Fruit fly (Drosophila melanogaster) whole organism, embryonic: Measurements from ENCODE around the gene mEFG1.
A peak's percentile ranks its signal among the peaks of the same experiment; 100 is the strongest.

Source experiments
- Blimp-1 ChIP-seq: fragments of 200-800 bp; sonication (Bioruptor generic); optimal IDR thresholded peaks from 3 replicates; lab custom pipeline; 2018; ENCODE audit warnings: missing biosample characterization, missing genetic modification characterization, mild to moderate bottlenecking, moderate library complexity, missing genetic modification reagents
- CG10147 ChIP-seq: fragments of 200-800 bp; sonication (Bioruptor generic); optimal IDR thresholded peaks from 2 replicates; lab custom pipeline; 2019; ENCODE audit warnings: missing biosample characterization, mild to moderate bottlenecking, missing genetic modification characterization, moderate library complexity
- CG10979 ChIP-seq: fragments of 200-800 bp; sonication (Bioruptor generic); optimal IDR thresholded peaks from 2 replicates; lab custom pipeline; 2018; ENCODE audit warnings: missing biosample characterization, mild to moderate bottlenecking, missing genetic modification characterization, moderate library complexity
- CG12236 ChIP-seq: fragments of 200-800 bp; sonication (Bioruptor generic); optimal IDR thresholded peaks from 2 replicates; lab custom pipeline; 2016; ENCODE audit warnings: missing biosample characterization, missing genetic modification characterization
- CG12659 ChIP-seq: fragments of 200-800 bp; sonication (Bioruptor generic); optimal IDR thresholded peaks from 3 replicates; lab custom pipeline; 2017; ENCODE audit warnings: mild to moderate bottlenecking, missing biosample characterization, missing genetic modification reagents, missing genetic modification characterization
- CG1529 ChIP-seq: fragments of 200-800 bp; sonication (Bioruptor generic); optimal IDR thresholded peaks from 3 replicates; lab custom pipeline; 2018; ENCODE audit warnings: missing biosample characterization, missing genetic modification characterization
- CG30020 ChIP-seq: fragments of 200-800 bp; optimal IDR thresholded peaks from 2 replicates; lab custom pipeline; 2019; ENCODE audit warnings: missing biosample characterization, mild to moderate bottlenecking, missing genetic modification characterization, moderate library complexity
- CG4404 ChIP-seq: fragments of 200-800 bp; sonication (Bioruptor generic); IDR thresholded peaks from 2 replicates; pipeline ENCODE4 v1.3.6; 2022; ENCODE audit warnings: missing biosample characterization, missing genetic modification characterization
- CG6175 ChIP-seq: fragments of 200-800 bp; sonication (Bioruptor generic); IDR thresholded peaks from 3 replicates; pipeline ENCODE4 v1.3.6; 2022; ENCODE audit warnings: missing biosample characterization, missing genetic modification characterization
- CG6683 ChIP-seq: fragments of 200-800 bp; sonication (Bioruptor generic); optimal IDR thresholded peaks from 2 replicates; lab custom pipeline; 2017; ENCODE audit warnings: missing biosample characterization, mild to moderate bottlenecking, missing genetic modification characterization, missing genetic modification reagents
- CG6765 ChIP-seq: fragments of 200-800 bp; sonication (Bioruptor generic); optimal IDR thresholded peaks from 3 replicates; lab custom pipeline; 2017; ENCODE audit warnings: missing biosample characterization, mild to moderate bottlenecking, missing genetic modification characterization
- CG7271 ChIP-seq: fragments of 200-800 bp; sonication (Bioruptor generic); optimal IDR thresholded peaks from 2 replicates; lab custom pipeline; 2018; ENCODE audit warnings: missing biosample characterization, mild to moderate bottlenecking, missing genetic modification characterization, moderate library complexity
- CG7357 ChIP-seq: fragments of 200-800 bp; sonication (Bioruptor generic); IDR thresholded peaks from 3 replicates; pipeline ENCODE4 v1.3.6; 2022; ENCODE audit warnings: missing biosample characterization, missing genetic modification characterization
- CG8089 ChIP-seq: fragments of 200-800 bp; sonication (Bioruptor generic); optimal IDR thresholded peaks from 3 replicates; lab custom pipeline; 2016; ENCODE audit warnings: missing biosample characterization, missing genetic modification characterization
- CG9876 ChIP-seq: fragments of 200-800 bp; sonication (Bioruptor generic); optimal IDR thresholded peaks from 2 replicates; lab custom pipeline; 2016; ENCODE audit warnings: missing biosample characterization, missing genetic modification characterization
- CTCF ChIP-seq: fragments of 200-800 bp; sonication (Bioruptor generic); optimal IDR thresholded peaks from 2 replicates; lab custom pipeline; 2017; ENCODE audit warnings: missing biosample characterization, mild to moderate bottlenecking, missing genetic modification characterization, moderate library complexity
- CoRest ChIP-seq: fragments of 200-800 bp; sonication (Bioruptor generic); optimal IDR thresholded peaks from 3 replicates; lab custom pipeline; 2018; ENCODE audit warnings: missing biosample characterization, mild to moderate bottlenecking, missing genetic modification characterization, moderate library complexity
- Dp ChIP-seq: fragments of 200-800 bp; sonication (Bioruptor generic); optimal IDR thresholded peaks from 2 replicates; lab custom pipeline; 2018; ENCODE audit warnings: missing biosample characterization, mild to moderate bottlenecking, missing genetic modification characterization, moderate library complexity
- E2f1 ChIP-seq: fragments of 200-800 bp; sonication (Bioruptor generic); IDR thresholded peaks from 2 replicates; pipeline ENCODE4 v1.3.6; 2022; ENCODE audit warnings: missing biosample characterization, missing genetic modification characterization
- Eip74EF ChIP-seq, 2 experiments: fragments of 200-800 bp in 1 of 2; fragments of >200 bp in 1 of 2; sonication (Bioruptor generic) in 1 of 2; optimal IDR thresholded peaks; 2 replicates each; lab custom pipeline; 2017 to 2019; ENCODE audit warnings: missing biosample characterization in 2 of 2, missing genetic modification characterization in 2 of 2, mild to moderate bottlenecking in 1 of 2, moderate library complexity in 1 of 2
- Ets65A ChIP-seq: fragments of 200-800 bp; sonication (Bioruptor generic); peaks from one replicate; lab custom pipeline; 2016; ENCODE audit warnings: missing biosample characterization, missing genetic modification characterization
- Ets97D ChIP-seq: fragments of 200-800 bp; sonication (Bioruptor generic); optimal IDR thresholded peaks from 3 replicates; lab custom pipeline; 2016; ENCODE audit warnings: missing biosample characterization, missing genetic modification characterization
- HLHmδ ChIP-seq: fragments of 200-800 bp; sonication (Bioruptor generic); optimal IDR thresholded peaks from 2 replicates; lab custom pipeline; 2018; ENCODE audit warnings: missing biosample characterization, mild to moderate bottlenecking, missing genetic modification characterization, moderate library complexity
- Hey ChIP-seq: fragments of 200-800 bp; sonication (Bioruptor generic); optimal IDR thresholded peaks from 3 replicates; lab custom pipeline; 2018; ENCODE audit warnings: missing biosample characterization, mild to moderate bottlenecking, missing genetic modification characterization
- Max ChIP-seq: fragments of 200-800 bp; sonication (Bioruptor generic); optimal IDR thresholded peaks from 2 replicates; lab custom pipeline; 2016; ENCODE audit warnings: missing biosample characterization, mild to moderate bottlenecking, missing genetic modification characterization
- NfI ChIP-seq: fragments of 200-800 bp; sonication (Bioruptor generic); optimal IDR thresholded peaks from 3 replicates; lab custom pipeline; 2018; ENCODE audit warnings: missing biosample characterization, mild to moderate bottlenecking, missing genetic modification characterization, moderate library complexity
- Sox102F ChIP-seq: fragments of 200-800 bp; sonication (Bioruptor generic); optimal IDR thresholded peaks from 2 replicates; lab custom pipeline; 2018; ENCODE audit warnings: missing biosample characterization, mild to moderate bottlenecking, missing genetic modification characterization, moderate library complexity
- Usf ChIP-seq: fragments of 200-800 bp; sonication (Bioruptor generic); optimal IDR thresholded peaks from 2 replicates; lab custom pipeline; 2017; ENCODE audit warnings: missing genotype, missing biosample characterization, missing genetic modification characterization
- cato ChIP-seq: fragments of 200-800 bp; sonication (Bioruptor generic); optimal IDR thresholded peaks from 2 replicates; lab custom pipeline; 2016; ENCODE audit warnings: missing biosample characterization, missing genetic modification characterization, borderline replicate concordance
- cg ChIP-seq: fragments of 200-800 bp; sonication (Bioruptor generic); optimal IDR thresholded peaks from 3 replicates; lab custom pipeline; 2019; ENCODE audit warnings: missing biosample characterization, mild to moderate bottlenecking, missing genetic modification characterization, moderate library complexity
- gem ChIP-seq: fragments of 200-800 bp; sonication (Bioruptor generic); optimal IDR thresholded peaks from 2 replicates; lab custom pipeline; 2019; ENCODE audit warnings: missing biosample characterization, mild to moderate bottlenecking, missing genetic modification characterization, moderate library complexity
- gfzf ChIP-seq: fragments of 200-800 bp; sonication (Bioruptor generic); optimal IDR thresholded peaks from 2 replicates; lab custom pipeline; 2016; ENCODE audit warnings: missing biosample characterization, mild to moderate bottlenecking, missing genetic modification characterization, moderate library complexity
- gro ChIP-seq: fragments of 200-800 bp; sonication (Bioruptor generic); optimal IDR thresholded peaks from 2 replicates; lab custom pipeline; 2016; ENCODE audit warnings: missing biosample characterization, missing genetic modification characterization
- inv ChIP-seq: fragments of 200-800 bp; sonication (Bioruptor generic); IDR thresholded peaks from 2 replicates; pipeline ENCODE4 v1.3.6; 2022; ENCODE audit warnings: missing biosample characterization, missing genetic modification characterization; ENCODE audit not compliant: partially characterized antibody
- mam ChIP-seq: fragments of 200-800 bp; sonication (Bioruptor generic); optimal IDR thresholded peaks from 3 replicates; lab custom pipeline; 2016; ENCODE audit warnings: missing biosample characterization, missing genetic modification characterization
- nerfin-1 ChIP-seq: fragments of 200-800 bp; sonication (Bioruptor generic); optimal IDR thresholded peaks from 3 replicates; lab custom pipeline; 2019; ENCODE audit warnings: missing biosample characterization, mild to moderate bottlenecking, missing genetic modification characterization, moderate library complexity
- otp ChIP-seq: fragments of 200-800 bp; sonication (Bioruptor generic); IDR thresholded peaks from 3 replicates; pipeline ENCODE4, ENCODE4 v1.3.6; 2022; ENCODE audit warnings: missing biosample characterization, missing genetic modification characterization
- phol ChIP-seq: fragments of 200-800 bp; sonication (Bioruptor generic); optimal IDR thresholded peaks from 3 replicates; lab custom pipeline; 2018; ENCODE audit warnings: missing biosample characterization, mild to moderate bottlenecking, missing genetic modification characterization, moderate library complexity
- prd ChIP-seq, 3 experiments: fragments of >200 bp in 2 of 3; fragments of 200-800 bp in 1 of 3; sonication (Bioruptor generic) in 1 of 3; optimal IDR thresholded peaks in 2 of 3; IDR thresholded peaks in 1 of 3; 2 replicates in 2 of 3; 3 replicates in 1 of 3; pipeline versions ENCODE4 v1.3.6 to Lab custom; 2017 to 2022; ENCODE audit warnings: missing biosample characterization in 1 of 3, missing genetic modification characterization in 1 of 3
- salm ChIP-seq: fragments of 200-800 bp; sonication (Bioruptor generic); optimal IDR thresholded peaks from 2 replicates; lab custom pipeline; 2018; ENCODE audit warnings: missing biosample characterization, mild to moderate bottlenecking, missing genetic modification characterization
- sens ChIP-seq: fragments of 200-800 bp; sonication (Bioruptor generic); peaks from one replicate; lab custom pipeline; 2016; ENCODE audit warnings: missing biosample characterization, missing genetic modification characterization
- trem ChIP-seq: fragments of 200-800 bp; optimal IDR thresholded peaks from 3 replicates; lab custom pipeline; 2019; ENCODE audit warnings: missing biosample characterization, mild to moderate bottlenecking, missing genetic modification characterization, moderate library complexity
- vnd ChIP-seq: fragments of 200-800 bp; sonication (Bioruptor generic); IDR thresholded peaks from 3 replicates; pipeline ENCODE4 v1.3.6; 2022; ENCODE audit warnings: missing biosample characterization, missing genetic modification characterization; ENCODE audit not compliant: partially characterized antibody
- zen2 ChIP-seq: fragments of 200-800 bp; sonication (Bioruptor generic); IDR thresholded peaks from 3 replicates; pipeline ENCODE4 v1.3.6; 2022; ENCODE audit warnings: missing biosample characterization, missing genetic modification characterization; ENCODE audit not compliant: partially characterized antibody
- zfh2 ChIP-seq: fragments of 200-800 bp; sonication (Bioruptor generic); optimal IDR thresholded peaks from 2 replicates; lab custom pipeline; 2016; ENCODE audit warnings: missing biosample characterization, missing genetic modification characterization

Gene mEFG1

dm6 chr2L:7261989-7262388, 39.1 kb upstream of the mEFG1 start (continued):
- peak; percentile 5 for TF ChIP-seq NfI (GFP tag; lab: Kevin White, UChicago)
- peak; percentile 47 for TF ChIP-seq CG8089 (GFP tag; lab: Kevin White, UChicago)
- no peak for TF ChIP-seq zfh2 (GFP tag; lab: Kevin White, UChicago)
- TF ChIP-seq Ets97D (GFP tag; lab: Kevin White, UChicago) = no peak
- no peak for TF ChIP-seq CG6175 (GFP tag; lab: Robert Waterston, UW)
- 0 out of 3 replicates have a peak, but pooled peaks have one; percentile 62 for TF ChIP-seq otp (GFP tag; lab: Robert Waterston, UW)
- TF ChIP-seq Dp (GFP tag; lab: Kevin White, UChicago) = no peak
- no peak for TF ChIP-seq zen2 (GFP tag; lab: Robert Waterston, UW)
- TF ChIP-seq phol (tag; lab: Kevin White, UChicago) = peak; percentile 70
- no peak for TF ChIP-seq Max (GFP tag; lab: Kevin White, UChicago)
- TF ChIP-seq nerfin-1 (tag; lab: Kevin White, UChicago) = peak; percentile 58
- TF ChIP-seq CG4404 (GFP tag; lab: Robert Waterston, UW) = no peak
- TF ChIP-seq trem (tag; lab: Kevin White, UChicago) = peak; percentile 52
- TF ChIP-seq Hey (tag; lab: Kevin White, UChicago) = no peak
- TF ChIP-seq CG6765 (GFP tag; lab: Kevin White, UChicago) = no peak
- no peak for TF ChIP-seq cato
- no peak for TF ChIP-seq inv (GFP tag; lab: Robert Waterston, UW)
- no peak for TF ChIP-seq CG7357 (GFP tag; lab: Robert Waterston, UW)
- no peak for TF ChIP-seq CTCF
- no peak for TF ChIP-seq salm (tag; lab: Kevin White, UChicago)
- TF ChIP-seq Usf (GFP tag; lab: Kevin White, UChicago) = no peak
- TF ChIP-seq CoRest (tag; lab: Kevin White, UChicago) = peak; percentile 36
- no peak for TF ChIP-seq HLHmδ (GFP tag; lab: Kevin White, UChicago)
- no peak for TF ChIP-seq vnd
- peak; percentile 10 for TF ChIP-seq CG9876 (GFP tag; lab: Kevin White, UChicago)
- no peak for TF ChIP-seq prd (optimal IDR thresholded peaks at IDR 0.05; lab: Kevin White, UChicago)
- peak; percentile 63 for TF ChIP-seq prd (GFP tag; IDR thresholded peaks at IDR 0.05; lab: Robert Waterston, UW)
- peak; percentile 6 for TF ChIP-seq CG10147 (GFP tag; lab: Kevin White, UChicago)
- no peak for TF ChIP-seq CG6683 (GFP tag; lab: Kevin White, UChicago)
- no peak for TF ChIP-seq CG7271 (tag; lab: Kevin White, UChicago)
- no peak for TF ChIP-seq gro (GFP tag; lab: Kevin White, UChicago)
- peak; percentile 75 for TF ChIP-seq Sox102F (GFP tag; lab: Kevin White, UChicago)
- TF ChIP-seq CG12236 (GFP tag; lab: Kevin White, UChicago) = no peak
- TF ChIP-seq CG12659 (GFP tag; lab: Kevin White, UChicago) = peak; percentile 40

dm6 chr2L:7260251-7260650, 37.4 kb upstream of the mEFG1 start:
- TF ChIP-seq E2f1 (GFP tag; lab: Robert Waterston, UW) (0 out of 2 replicates have a peak, but pooled peaks have one; percentile 13), Eip74EF (GFP tag; optimal IDR thresholded peaks at IDR 0.05; lab: Kevin White, UChicago) (no peak), Sox102F (GFP tag; lab: Kevin White, UChicago) (peak; percentile 7), Blimp-1 (GFP tag; lab: Kevin White, UChicago) (peak; percentile 11), sens (GFP tag; lab: Kevin White, UChicago) (peak; percentile 79), salm (tag; lab: Kevin White, UChicago) (no peak), mam (GFP tag; lab: Kevin White, UChicago) (no peak), Ets65A (GFP tag; lab: Kevin White, UChicago) (peak; percentile 17), gem (tag; lab: Kevin White, UChicago) (peak; percentile 15), CG1529 (GFP tag; lab: Kevin White, UChicago) (peak; percentile 8), cg (GFP tag; lab: Kevin White, UChicago) (peak; percentile 13), gfzf (no peak), CG30020 (no peak), CG10979 (tag; lab: Kevin White, UChicago) (peak; percentile 7)
